Worm (Caenorhabditis elegans) whole organism, early embryonic: Measurements from ENCODE around the gene wdr-20.

Source experiments
- B0310.2 ChIP-seq: sonication (generic microtip); optimal IDR thresholded peaks from 2 replicates; lab custom pipeline; 2016; ENCODE audit warnings: mild to moderate bottlenecking, missing genetic modification characterization, missing compliant biosample characterization
- F13C5.2 ChIP-seq: sonication (generic microtip); optimal IDR thresholded peaks from 2 replicates; lab custom pipeline; 2017; ENCODE audit warnings: mild to moderate bottlenecking, missing genetic modification characterization, inconsistent platforms, missing compliant biosample characterization
- aly-1 ChIP-seq: sonication (generic microtip); optimal IDR thresholded peaks from 2 replicates; lab custom pipeline; 2016; ENCODE audit warnings: missing genetic modification characterization, missing compliant biosample characterization
- ama-1 ChIP-seq: fragments of 150-350 bp; optimal IDR thresholded peaks from 2 replicates; lab custom pipeline; 2014
- ceh-13 ChIP-seq: fragments of 200-800 bp; sonication (Bioruptor generic); optimal IDR thresholded peaks from 2 replicates; lab custom pipeline; 2018; ENCODE audit warnings: mild to moderate bottlenecking, missing genetic modification characterization, missing compliant biosample characterization
- ceh-36 ChIP-seq: sonication (generic microtip); optimal IDR thresholded peaks from 2 replicates; lab custom pipeline; 2016; ENCODE audit warnings: missing genetic modification characterization, inconsistent platforms, missing compliant biosample characterization
- ets-7 ChIP-seq: sonication (generic microtip); optimal IDR thresholded peaks from 2 replicates; lab custom pipeline; 2016; ENCODE audit warnings: missing genotype, missing genetic modification characterization, missing compliant biosample characterization
- flt-1 ChIP-seq: fragments of 200-800 bp; sonication (Bioruptor generic); IDR thresholded peaks from 2 replicates; pipeline ENCODE4 v1.3.6; 2022; ENCODE audit warnings: missing genetic modification characterization, missing compliant biosample characterization
- hmbx-1 ChIP-seq: sonication (generic microtip); optimal IDR thresholded peaks from 2 replicates; lab custom pipeline; 2016; ENCODE audit warnings: mild to moderate bottlenecking, missing genetic modification characterization, missing compliant biosample characterization
- hmg-4 ChIP-seq: fragments of 200-800 bp; sonication (Bioruptor generic); optimal IDR thresholded peaks from 2 replicates; lab custom pipeline; 2018; ENCODE audit warnings: mild to moderate bottlenecking, missing genetic modification characterization, missing compliant biosample characterization
- hnd-1 ChIP-seq: sonication (generic microtip); optimal IDR thresholded peaks from 2 replicates; lab custom pipeline; 2016; ENCODE audit warnings: missing genetic modification characterization, missing compliant biosample characterization
- pes-1 ChIP-seq: fragments of 200-800 bp; sonication (Bioruptor generic); IDR thresholded peaks from 2 replicates; pipeline ENCODE4 v1.3.6; 2022; ENCODE audit warnings: missing genetic modification reagents, missing genetic modification characterization, missing compliant biosample characterization
- scrt-1 ChIP-seq: fragments of 200-800 bp; sonication (Bioruptor generic); IDR thresholded peaks from 2 replicates; pipeline ENCODE4 v1.3.6; 2022; ENCODE audit warnings: missing genetic modification characterization, missing compliant biosample characterization
- sea-1 ChIP-seq: fragments of 200-800 bp; sonication (Bioruptor generic); conservative IDR thresholded peaks from 2 replicates; pipeline ENCODE4 v1.3.6; 2022; ENCODE audit warnings: missing genetic modification characterization, missing compliant biosample characterization
- tbx-11 ChIP-seq: fragments of 200-800 bp; sonication (Bioruptor generic); IDR thresholded peaks from 2 replicates; pipeline ENCODE4 v1.3.6; 2022; ENCODE audit warnings: missing genetic modification characterization, missing compliant biosample characterization
- tbx-37 ChIP-seq: fragments of 200-800 bp; sonication (Bioruptor generic); conservative IDR thresholded peaks from 2 replicates; pipeline ENCODE4 v1.3.6; 2022; ENCODE audit warnings: missing genetic modification reagents, missing genetic modification characterization, missing compliant biosample characterization
- tra-4 ChIP-seq: sonication (generic microtip); optimal IDR thresholded peaks from 2 replicates; lab custom pipeline; 2017; ENCODE audit warnings: missing genetic modification characterization, missing compliant biosample characterization

wdr-20 gene

ce11 chrV:10122670-10123069, 11.3 kb downstream of the wdr-20 start, which contains the start of gene srxa-19:
TSS of gene srxa-19 (minus strand) at chrV:10122770.
- no peak for TF ChIP-seq flt-1
- TF ChIP-seq scrt-1 (GFP tag; lab: Robert Waterston, UW): no peak
- TF ChIP-seq hmbx-1 (tag; lab: Kevin White, UChicago): no peak
- no peak for TF ChIP-seq sea-1 (GFP tag; lab: Robert Waterston, UW)
- no peak for TF ChIP-seq hmg-4
- no peak for TF ChIP-seq aly-1
- TF ChIP-seq ceh-36 (tag; lab: Kevin White, UChicago): no peak

- TF ChIP-seq hnd-1 (tag; lab: Kevin White, UChicago) (no peak), hmg-4 (no peak), B0310.2 (tag; lab: Kevin White, UChicago) (no peak), ama-1 (lab: Kevin White, UChicago) (no peak), flt-1 (no peak), F13C5.2 (tag; lab: Kevin White, UChicago) (no peak), aly-1 (no peak), ceh-13 (GFP tag; lab: Kevin White, UChicago) (no peak), tra-4 (tag; lab: Kevin White, UChicago) (no peak), hmbx-1 (tag; lab: Kevin White, UChicago) (no peak), tbx-11 (GFP tag; lab: Robert Waterston, UW) (no peak), scrt-1 (GFP tag; lab: Robert Waterston, UW) (no peak), pes-1 (no peak), ets-7 (tag; lab: Kevin White, UChicago) (no peak), sea-1 (GFP tag; lab: Robert Waterston, UW) (no peak), ceh-36 (tag; lab: Kevin White, UChicago) (no peak)
These were observed 13.1 kb downstream of the wdr-20 start, which contains the start of gene srxa-18 for ce11 chrV:10120898-10121297. TSS of gene srxa-18 (minus strand) at chrV:10120997.

- TF ChIP-seq sea-1 (GFP tag; lab: Robert Waterston, UW) (no peak), aly-1 (no peak), hnd-1 (tag; lab: Kevin White, UChicago) (no peak), B0310.2 (tag; lab: Kevin White, UChicago) (no peak)
These were observed 16.5 kb downstream of the wdr-20 start, which contains the start of gene C08B6.5 for ce11 chrV:10117465-10117864. TSS of gene C08B6.5 (plus strand) at chrV:10117765.

- TF ChIP-seq flt-1: no peak
- no peak for TF ChIP-seq hmbx-1 (tag; lab: Kevin White, UChicago)
- TF ChIP-seq ceh-13 (GFP tag; lab: Kevin White, UChicago): no peak
- TF ChIP-seq scrt-1 (GFP tag; lab: Robert Waterston, UW): no peak
- TF ChIP-seq B0310.2 (tag; lab: Kevin White, UChicago): no peak
- TF ChIP-seq tbx-11 (GFP tag; lab: Robert Waterston, UW): no peak
- no peak for TF ChIP-seq ama-1 (lab: Kevin White, UChicago)
- no peak for TF ChIP-seq aly-1
- TF ChIP-seq tra-4 (tag; lab: Kevin White, UChicago): no peak
- TF ChIP-seq ets-7 (tag; lab: Kevin White, UChicago): no peak
- no peak for TF ChIP-seq sea-1 (GFP tag; lab: Robert Waterston, UW)
- TF ChIP-seq F13C5.2 (tag; lab: Kevin White, UChicago): no peak
- no peak for TF ChIP-seq ceh-36 (tag; lab: Kevin White, UChicago)
- TF ChIP-seq pes-1: no peak
- TF ChIP-seq hnd-1 (tag; lab: Kevin White, UChicago): no peak
These were observed 19.6 kb downstream of the wdr-20 start, which contains the start of gene cht-5 for ce11 chrV:10114329-10114728. TSS of gene cht-5 (plus strand) at chrV:10114629.

ce11 chrV:10112187-10112586, 21.8 kb downstream of the wdr-20 start, which contains the start of gene C08B6.3:
TSS of gene C08B6.3 (minus strand) at chrV:10112287.
- TF ChIP-seq hmbx-1 (tag; lab: Kevin White, UChicago) (no peak), F13C5.2 (tag; lab: Kevin White, UChicago) (no peak), ets-7 (tag; lab: Kevin White, UChicago) (no peak), flt-1 (no peak), ama-1 (lab: Kevin White, UChicago) (no peak), hnd-1 (tag; lab: Kevin White, UChicago) (no peak), tra-4 (tag; lab: Kevin White, UChicago) (no peak)

ce11 chrV:10111129-10111528, 22.8 kb downstream of the wdr-20 start:
- TF ChIP-seq hmg-4: no peak
- no peak for TF ChIP-seq pes-1
- TF ChIP-seq ama-1 (lab: Kevin White, UChicago): no peak
- TF ChIP-seq hmbx-1 (tag; lab: Kevin White, UChicago): no peak
- TF ChIP-seq tbx-37 (GFP tag; lab: Robert Waterston, UW): no peak
- TF ChIP-seq sea-1 (GFP tag; lab: Robert Waterston, UW): no peak
- no peak for TF ChIP-seq flt-1
- TF ChIP-seq aly-1: no peak
- TF ChIP-seq scrt-1 (GFP tag; lab: Robert Waterston, UW): no peak
- TF ChIP-seq ets-7 (tag; lab: Kevin White, UChicago): no peak
- no peak for TF ChIP-seq tbx-11 (GFP tag; lab: Robert Waterston, UW)

ce11 chrV:10107309-10107708, 26.6 kb downstream of the wdr-20 start, which contains the start of gene C08B6.11:
TSS of gene C08B6.11 (plus strand) at chrV:10107609.
- no peak for TF ChIP-seq tra-4 (tag; lab: Kevin White, UChicago)
- TF ChIP-seq tbx-37 (GFP tag; lab: Robert Waterston, UW): no peak
- no peak for TF ChIP-seq pes-1
- no peak for TF ChIP-seq sea-1 (GFP tag; lab: Robert Waterston, UW)
- TF ChIP-seq ceh-36 (tag; lab: Kevin White, UChicago): no peak
- TF ChIP-seq F13C5.2 (tag; lab: Kevin White, UChicago): no peak
- TF ChIP-seq flt-1: no peak
- no peak for TF ChIP-seq ama-1 (lab: Kevin White, UChicago)
- no peak for TF ChIP-seq ets-7 (tag; lab: Kevin White, UChicago)
- no peak for TF ChIP-seq tbx-11 (GFP tag; lab: Robert Waterston, UW)
- TF ChIP-seq hmg-4: no peak
- no peak for TF ChIP-seq B0310.2 (tag; lab: Kevin White, UChicago)
- TF ChIP-seq ceh-13 (GFP tag; lab: Kevin White, UChicago): no peak
- TF ChIP-seq hnd-1 (tag; lab: Kevin White, UChicago): no peak
- TF ChIP-seq scrt-1 (GFP tag; lab: Robert Waterston, UW): no peak
- TF ChIP-seq hmbx-1 (tag; lab: Kevin White, UChicago): no peak
- no peak for TF ChIP-seq aly-1
